Fruit fly (Drosophila melanogaster) whole organism, prepupa: ENCODE data around the gene Zcchc7.

ENCODE experiments used
- CG6276 ChIP-seq: fragments of 200-800 bp; sonication (Bioruptor generic); optimal IDR thresholded peaks from 2 replicates; lab custom pipeline; 2017; ENCODE audit warnings: missing biosample characterization, mild to moderate bottlenecking, missing genetic modification characterization
- Ets96B ChIP-seq: fragments of 200-800 bp; optimal IDR thresholded peaks from 2 replicates; lab custom pipeline; 2019; ENCODE audit warnings: missing biosample characterization, mild to moderate bottlenecking, missing genetic modification characterization, moderate library complexity
- Lpt ChIP-seq: fragments of 200-800 bp; sonication (Bioruptor generic); optimal IDR thresholded peaks from 3 replicates; lab custom pipeline; 2016; ENCODE audit warnings: missing biosample characterization, missing genetic modification characterization
- Sox102F ChIP-seq: fragments of 200-800 bp; sonication (Bioruptor generic); optimal IDR thresholded peaks from 2 replicates; lab custom pipeline; 2016; ENCODE audit warnings: missing biosample characterization, mild to moderate bottlenecking, missing genetic modification characterization

dm6 chr3L:16884037-16884436 is 38.9 kb downstream of the Zcchc7 start:
- TF ChIP-seq Ets96B (no peak), Sox102F (GFP tag; lab: Kevin White, UChicago) (no peak), CG6276 (GFP tag; lab: Kevin White, UChicago) (no peak), Lpt (GFP tag; lab: Kevin White, UChicago) (no peak)
